Worm (Caenorhabditis elegans) whole organism, L3 larva: ENCODE measurements around the gene T25G12.11.

Experiments
- ceh-28 ChIP-seq: fragments of 150-350 bp; optimal IDR thresholded peaks from 2 replicates; lab custom pipeline; 2014; ENCODE audit warnings: missing biosample characterization, missing genetic modification reagents, missing genetic modification characterization
- elt-2 ChIP-seq: sonication (generic microtip); optimal IDR thresholded peaks from 2 replicates; lab custom pipeline; 2016; ENCODE audit warnings: missing genetic modification reagents, mild to moderate bottlenecking, missing genetic modification characterization, missing compliant biosample characterization
- lin-15B ChIP-seq: fragments of 150-350 bp; optimal IDR thresholded peaks from 2 replicates; lab custom pipeline; 2014; ENCODE audit warnings: missing biosample characterization, missing genetic modification characterization
- pha-4 ChIP-seq: fragments of 150-350 bp; optimal IDR thresholded peaks from 2 replicates; lab custom pipeline; 2014; ENCODE audit warnings: missing biosample characterization, missing genetic modification reagents, missing genetic modification characterization
- pqm-1 ChIP-seq: fragments of 150-350 bp; optimal IDR thresholded peaks from 2 replicates; lab custom pipeline; 2017; ENCODE audit warnings: missing biosample characterization, missing genetic modification characterization, inconsistent platforms
- skn-1 ChIP-seq: fragments of 150-350 bp; optimal IDR thresholded peaks from 2 replicates; lab custom pipeline; 2014; ENCODE audit warnings: missing biosample characterization, missing genetic modification characterization

T25G12.11 gene

ce11 chrX:17197824-17198223, 39.5 kb downstream of the T25G12.11 start:
- peak; percentile 77 for TF ChIP-seq elt-2 (tag; lab: Kevin White, UChicago)
- peak; percentile 8 for TF ChIP-seq pha-4
- TF ChIP-seq ceh-28 (tag; lab: Kevin White, UChicago), result no peak

DNA sequence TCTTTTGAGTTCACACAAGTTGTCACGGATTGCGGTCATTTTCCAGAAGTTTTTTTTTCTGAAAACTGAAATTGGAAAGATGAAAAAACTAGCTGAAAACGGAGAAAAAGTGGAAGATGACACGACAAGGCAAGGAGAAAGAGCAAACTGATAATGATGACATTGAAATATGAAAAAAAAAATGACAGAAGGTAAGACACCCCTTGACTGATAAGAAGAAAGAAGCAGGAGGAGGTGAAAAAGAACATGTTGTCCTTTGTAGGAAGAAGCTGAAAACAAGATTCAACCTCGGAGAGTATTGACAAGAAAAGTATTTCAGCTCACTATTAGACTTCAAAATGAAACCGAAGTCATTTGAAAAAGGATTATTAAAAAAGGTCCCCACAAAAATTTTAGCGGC, 42.3 kb downstream of the T25G12.11 start, which contains the start of gene B0302.5:
B0302.5 (minus strand) TSS at position 58 of the 400 bp plus-strand sequence.
- TF ChIP-seq pha-4, result peak; percentile 32
- no peak for TF ChIP-seq lin-15B (tag; lab: Kevin White, UChicago)
- TF ChIP-seq elt-2 (tag; lab: Kevin White, UChicago), result peak; percentile 66
- peak; percentile 22 for TF ChIP-seq pqm-1 (tag; lab: Kevin White, UChicago)
- peak; percentile 70 for TF ChIP-seq skn-1
